Fruit fly (Drosophila melanogaster) whole organism, adult: ENCODE data around the gene Ppm1.

Source experiments
- CG11617 ChIP-seq: fragments of 200-800 bp; sonication (Bioruptor generic); optimal IDR thresholded peaks from 2 replicates; lab custom pipeline; 2017; ENCODE audit warnings: mild to moderate bottlenecking, missing biosample characterization, missing genetic modification reagents, missing genetic modification characterization
- CG14711 ChIP-seq: fragments of 200-800 bp; sonication (Bioruptor generic); optimal IDR thresholded peaks from 2 replicates; lab custom pipeline; 2018; ENCODE audit warnings: missing biosample characterization, mild to moderate bottlenecking, missing genetic modification characterization, moderate library complexity
- CG1620 ChIP-seq: fragments of 200-800 bp; sonication (Bioruptor generic); optimal IDR thresholded peaks from 2 replicates; lab custom pipeline; 2016; ENCODE audit warnings: missing biosample characterization, missing genetic modification characterization
- CG7101 ChIP-seq: fragments of 200-800 bp; sonication (Bioruptor generic); optimal IDR thresholded peaks from 2 replicates; lab custom pipeline; 2018; ENCODE audit warnings: missing biosample characterization, mild to moderate bottlenecking, missing genetic modification characterization, moderate library complexity
- Crg-1 ChIP-seq: fragments of 200-800 bp; sonication (Bioruptor generic); optimal IDR thresholded peaks from 2 replicates; lab custom pipeline; 2016; ENCODE audit warnings: missing biosample characterization, missing genetic modification characterization
- ovo ChIP-seq: fragments of 200-800 bp; sonication (Bioruptor generic); optimal IDR thresholded peaks from 2 replicates; lab custom pipeline; 2016; ENCODE audit warnings: missing biosample characterization, missing genetic modification characterization
- tj ChIP-seq: fragments of 200-800 bp; sonication (Bioruptor generic); optimal IDR thresholded peaks from 3 replicates; lab custom pipeline; 2017; ENCODE audit warnings: missing biosample characterization, mild to moderate bottlenecking, missing genetic modification characterization, moderate library complexity
- toe ChIP-seq: fragments of 200-800 bp; sonication (Bioruptor generic); optimal IDR thresholded peaks from 2 replicates; lab custom pipeline; 2016; ENCODE audit warnings: missing biosample characterization, missing genetic modification characterization

DNA sequence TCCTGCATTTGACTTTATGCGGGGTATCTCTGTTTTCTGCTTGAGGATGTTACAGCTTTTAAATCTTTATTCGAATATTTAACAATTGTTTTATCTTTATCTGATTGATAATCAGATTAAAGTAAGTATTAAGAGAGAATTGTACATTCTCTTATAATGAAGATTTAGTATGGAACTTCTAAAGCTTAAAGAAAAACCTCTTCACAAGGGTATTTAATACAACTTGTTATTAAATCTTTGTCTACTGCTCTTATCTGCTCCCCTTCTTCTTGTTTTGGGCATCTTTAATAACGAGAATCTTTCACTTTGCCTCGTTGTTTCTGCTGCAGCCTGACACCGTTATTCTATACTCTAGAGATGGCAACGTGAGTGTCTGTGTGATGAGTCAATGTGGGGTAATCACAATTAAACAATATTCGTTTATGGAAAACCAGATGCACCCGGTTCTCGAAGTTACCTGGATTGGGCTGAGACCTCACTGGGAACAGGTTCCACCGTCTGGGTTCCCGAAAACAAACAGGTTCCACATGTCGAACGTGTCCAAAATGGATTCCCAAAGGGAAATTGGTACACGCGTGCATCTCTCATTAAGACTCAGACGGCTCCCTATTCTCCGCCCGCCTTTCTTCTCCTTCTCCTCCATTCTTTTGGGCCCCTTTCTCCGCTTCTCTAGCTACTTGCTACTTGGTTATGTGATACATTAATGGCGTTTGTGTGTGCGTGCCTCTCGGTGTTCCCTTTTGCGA, 30.9 kb upstream of the Ppm1 start:
- TF ChIP-seq CG7101 (tag; lab: Kevin White, UChicago) (no peak), CG14711 (tag; lab: Kevin White, UChicago) (no peak), CG11617 (GFP tag; lab: Kevin White, UChicago) (no peak), ovo (GFP tag; lab: Kevin White, UChicago) (no peak), Crg-1 (GFP tag; lab: Kevin White, UChicago) (no peak), tj (no peak), CG1620 (GFP tag; lab: Kevin White, UChicago) (no peak), toe (GFP tag; lab: Kevin White, UChicago) (no peak)
